Worm (Caenorhabditis elegans) whole organism, young adult: ENCODE results near the gene F14B8.5.
A peak's percentile ranks its signal among the peaks of the same experiment; 100 is the strongest.

Experiments
- C17E4.6 ChIP-seq: fragments of 200-800 bp; sonication (Bioruptor generic); IDR thresholded peaks from 2 replicates; pipeline ENCODE4 v1.3.6; 2022; ENCODE audit warnings: missing genetic modification reagents, missing genetic modification characterization, missing compliant biosample characterization
- D2030.7 ChIP-seq: fragments of 200-800 bp; sonication (Bioruptor generic); IDR thresholded peaks from 2 replicates; pipeline ENCODE4 v1.3.6; 2022; ENCODE audit warnings: missing genetic modification reagents, missing genetic modification characterization, missing compliant biosample characterization
- F10E7.11 ChIP-seq: sonication (generic microtip); optimal IDR thresholded peaks from 2 replicates; lab custom pipeline; 2017; ENCODE audit warnings: mild to moderate bottlenecking, missing genetic modification characterization, moderate library complexity, missing compliant biosample characterization
- F23B12.7 ChIP-seq: sonication (generic microtip); optimal IDR thresholded peaks from 2 replicates; lab custom pipeline; 2017; ENCODE audit warnings: missing genetic modification characterization, mild to moderate bottlenecking, missing compliant biosample characterization, antibody characterized with exemption, moderate library complexity; ENCODE audit not compliant: insufficient read depth
- F52B5.7 ChIP-seq: sonication (generic microtip); optimal IDR thresholded peaks from 2 replicates; lab custom pipeline; 2016; ENCODE audit warnings: mild to moderate bottlenecking, missing genetic modification characterization, missing compliant biosample characterization
- K12H6.12 ChIP-seq: fragments of 200-800 bp; sonication (Bioruptor generic); optimal IDR thresholded peaks from 2 replicates; lab custom pipeline; 2018; ENCODE audit warnings: mild to moderate bottlenecking, missing genetic modification characterization, missing compliant biosample characterization
- Y53G8AR.9 ChIP-seq: fragments of 200-800 bp; sonication (Bioruptor generic); conservative IDR thresholded peaks from 2 replicates; pipeline ENCODE4 v1.3.6; 2022; ENCODE audit warnings: missing genetic modification reagents, missing genetic modification characterization, missing compliant biosample characterization
- Y56A3A.18 ChIP-seq: fragments of 200-800 bp; sonication (Bioruptor generic); IDR thresholded peaks from 2 replicates; pipeline ENCODE4 v1.3.6; 2022; ENCODE audit warnings: missing genetic modification reagents, missing genetic modification characterization, missing compliant biosample characterization
- Y67H2A.10 ChIP-seq: fragments of 200-800 bp; sonication (Bioruptor generic); conservative IDR thresholded peaks from 2 replicates; pipeline ENCODE4 v1.3.6; 2022; ENCODE audit warnings: missing genetic modification reagents, missing genetic modification characterization, missing compliant biosample characterization
- Y79H2A.3 ChIP-seq: fragments of 200-800 bp; sonication (Bioruptor generic); conservative IDR thresholded peaks from 2 replicates; pipeline ENCODE4 v1.3.6; 2022; ENCODE audit warnings: missing genetic modification reagents, missing genetic modification characterization, missing compliant biosample characterization
- ama-1 ChIP-seq, 3 experiments: fragments of 150-350 bp in 1 of 3; sonication (generic microtip) in 2 of 3; optimal IDR thresholded peaks; 2 replicates each; lab custom pipeline; 2014 to 2018; ENCODE audit warnings: missing biosample characterization in 2 of 3, missing genetic modification characterization in 2 of 3, missing genetic modification reagents in 2 of 3
- cebp-1 ChIP-seq, 2 experiments: fragments of 200-800 bp in 1 of 2; sonication (Bioruptor generic) in 1 of 2; sonication (generic microtip) in 1 of 2; IDR thresholded peaks in 1 of 2; optimal IDR thresholded peaks in 1 of 2; 2 replicates each; pipeline versions ENCODE4 v1.3.6 to Lab custom; 2017 to 2022; ENCODE audit warnings: missing compliant biosample characterization in 2 of 2, missing genetic modification characterization in 2 of 2, mild to moderate bottlenecking in 1 of 2, missing genetic modification reagents in 1 of 2, moderate library complexity in 1 of 2
- ceh-100 ChIP-seq: fragments of 200-800 bp; sonication (Bioruptor generic); IDR thresholded peaks from 2 replicates; pipeline ENCODE4 v1.3.6; 2022; ENCODE audit warnings: missing genetic modification reagents, missing genetic modification characterization, missing compliant biosample characterization
- ceh-27 ChIP-seq: fragments of 200-800 bp; sonication (Bioruptor generic); optimal IDR thresholded peaks from 2 replicates; lab custom pipeline; 2018; ENCODE audit warnings: mild to moderate bottlenecking, missing genetic modification characterization, moderate library complexity, missing compliant biosample characterization
- ceh-79 ChIP-seq: sonication (generic microtip); optimal IDR thresholded peaks from 2 replicates; lab custom pipeline; 2017; ENCODE audit warnings: mild to moderate bottlenecking, missing genetic modification characterization, missing compliant biosample characterization
- dox-1 ChIP-seq: fragments of 200-800 bp; sonication (Bioruptor generic); IDR thresholded peaks from 2 replicates; pipeline ENCODE4 v1.3.6; 2022; ENCODE audit warnings: missing genetic modification reagents, missing genetic modification characterization, missing compliant biosample characterization
- egl-44 ChIP-seq: fragments of 200-800 bp; sonication (Bioruptor generic); IDR thresholded peaks from 2 replicates; pipeline ENCODE4 v1.3.6; 2022; ENCODE audit warnings: missing genetic modification reagents, missing genetic modification characterization, missing compliant biosample characterization
- egrh-3 ChIP-seq: fragments of 200-800 bp; sonication (Bioruptor generic); IDR thresholded peaks from 2 replicates; pipeline ENCODE4 v1.3.6; 2022; ENCODE audit warnings: missing genetic modification reagents, missing genetic modification characterization, missing compliant biosample characterization
- ekl-4 ChIP-seq: fragments of 200-800 bp; sonication (Bioruptor generic); IDR thresholded peaks from 2 replicates; pipeline ENCODE4 v1.3.6; 2022; ENCODE audit warnings: missing genetic modification reagents, missing genetic modification characterization, missing compliant biosample characterization
- ets-4 ChIP-seq: fragments of 200-800 bp; sonication (Bioruptor generic); optimal IDR thresholded peaks from 2 replicates; lab custom pipeline; 2018; ENCODE audit warnings: mild to moderate bottlenecking, missing genetic modification characterization, missing compliant biosample characterization
- hmg-1.2 ChIP-seq: fragments of 200-800 bp; sonication (Bioruptor generic); IDR thresholded peaks from 2 replicates; pipeline ENCODE4 v1.3.6; 2022; ENCODE audit warnings: missing genetic modification reagents, missing genetic modification characterization, missing compliant biosample characterization
- hmg-20 ChIP-seq: fragments of 200-800 bp; sonication (Bioruptor generic); IDR thresholded peaks from 2 replicates; pipeline ENCODE4 v1.3.6; 2022; ENCODE audit warnings: missing genetic modification reagents, missing genetic modification characterization, missing compliant biosample characterization
- let-526 ChIP-seq: fragments of 200-800 bp; sonication (Bioruptor generic); IDR thresholded peaks from 2 replicates; pipeline ENCODE4 v1.3.6; 2022; ENCODE audit warnings: missing genetic modification reagents, missing genetic modification characterization, missing compliant biosample characterization
- let-607 ChIP-seq, 2 experiments: fragments of 200-800 bp in 1 of 2; sonication (Bioruptor generic) in 1 of 2; sonication (generic microtip) in 1 of 2; optimal IDR thresholded peaks; 2 replicates each; lab custom pipeline; 2016 to 2018; ENCODE audit warnings: mild to moderate bottlenecking in 2 of 2, missing compliant biosample characterization in 2 of 2, missing genetic modification characterization in 2 of 2, moderate library complexity in 2 of 2, missing genotype in 1 of 2
- lin-40 ChIP-seq: sonication (generic microtip); optimal IDR thresholded peaks from 2 replicates; lab custom pipeline; 2016; ENCODE audit warnings: missing genetic modification characterization, mild to moderate bottlenecking, missing compliant biosample characterization, missing genotype, missing genetic modification reagents
- lsl-1 ChIP-seq: fragments of 200-800 bp; sonication (Bioruptor generic); optimal IDR thresholded peaks from 2 replicates; lab custom pipeline; 2018; ENCODE audit warnings: mild to moderate bottlenecking, missing genetic modification characterization, moderate library complexity, missing compliant biosample characterization
- mxl-1 ChIP-seq: sonication (generic microtip); optimal IDR thresholded peaks from 2 replicates; lab custom pipeline; 2016; ENCODE audit warnings: missing genetic modification characterization, missing compliant biosample characterization
- nhr-90 ChIP-seq: sonication (generic microtip); optimal IDR thresholded peaks from 2 replicates; lab custom pipeline; 2016; ENCODE audit warnings: missing genotype, mild to moderate bottlenecking, missing genetic modification characterization, missing compliant biosample characterization
- pbrm-1 ChIP-seq: fragments of 200-800 bp; sonication (Bioruptor generic); IDR thresholded peaks from 2 replicates; pipeline ENCODE4 v1.3.6; 2022; ENCODE audit warnings: missing genetic modification reagents, missing genetic modification characterization, missing compliant biosample characterization
- rcor-1 ChIP-seq: fragments of 200-800 bp; sonication (Bioruptor generic); IDR thresholded peaks from 2 replicates; pipeline ENCODE4 v1.3.6; 2022; ENCODE audit warnings: missing genetic modification reagents, missing genetic modification characterization, missing compliant biosample characterization
- repo-1 ChIP-seq: sonication (generic microtip); optimal IDR thresholded peaks from 2 replicates; lab custom pipeline; 2017; ENCODE audit warnings: mild to moderate bottlenecking, missing genetic modification characterization, missing compliant biosample characterization
- rpc-1 ChIP-seq, 2 experiments: fragments of 150-350 bp in 1 of 2; sonication (generic microtip) in 1 of 2; optimal IDR thresholded peaks; 2 replicates each; lab custom pipeline; 2014 to 2018; ENCODE audit warnings: missing biosample characterization in 1 of 2, missing genetic modification characterization in 1 of 2, missing genetic modification reagents in 1 of 2, missing genotype in 1 of 2
- snpc-1.1 ChIP-seq: sonication (generic microtip); optimal IDR thresholded peaks from 2 replicates; lab custom pipeline; 2017; ENCODE audit warnings: missing genetic modification characterization, mild to moderate bottlenecking, missing compliant biosample characterization, antibody characterized with exemption, moderate library complexity, missing genotype, missing genetic modification reagents; ENCODE audit not compliant: insufficient read depth
- somi-1 ChIP-seq: fragments of 200-800 bp; sonication (Bioruptor generic); optimal IDR thresholded peaks from 2 replicates; lab custom pipeline; 2018; ENCODE audit warnings: mild to moderate bottlenecking, missing genetic modification characterization, missing compliant biosample characterization
- tbx-9 ChIP-seq: sonication (generic microtip); optimal IDR thresholded peaks from 2 replicates; lab custom pipeline; 2016; ENCODE audit warnings: borderline replicate concordance, missing genetic modification characterization, inconsistent platforms, missing compliant biosample characterization
- zim-3 ChIP-seq: sonication (generic microtip); optimal IDR thresholded peaks from 2 replicates; lab custom pipeline; 2017; ENCODE audit warnings: mild to moderate bottlenecking, missing genetic modification characterization, moderate library complexity, missing compliant biosample characterization
- ztf-18 ChIP-seq: sonication (generic microtip); optimal IDR thresholded peaks from 2 replicates; lab custom pipeline; 2016; ENCODE audit warnings: missing genotype, mild to moderate bottlenecking, missing genetic modification characterization, missing compliant biosample characterization
- ztf-25 ChIP-seq: fragments of 200-800 bp; sonication (Bioruptor generic); IDR thresholded peaks from 2 replicates; pipeline ENCODE4 v1.3.6; 2022; ENCODE audit warnings: missing genetic modification reagents, missing genetic modification characterization, missing compliant biosample characterization

Gene F14B8.5

ce11 chrX:6902958-6903357 is 25.5 kb downstream of the F14B8.5 start (continued):
- TF ChIP-seq repo-1 (tag; lab: Kevin White, UChicago) (peak; percentile 35), dox-1 (GFP tag; lab: Robert Waterston, UW) (peak; percentile 88), nhr-90 (tag; lab: Kevin White, UChicago) (peak; percentile 82), egrh-3 (GFP tag; lab: Robert Waterston, UW) (peak; percentile 32), F10E7.11 (tag; lab: Kevin White, UChicago) (no peak), F23B12.7 (peak; percentile 70), mxl-1 (peak; percentile 72), ets-4 (GFP tag; lab: Kevin White, UChicago) (no peak), hmg-20 (GFP tag; lab: Robert Waterston, UW) (peak; percentile 56; the same call in 1 of the 2 replicates), tbx-9 (no peak), egl-44 (GFP tag; lab: Robert Waterston, UW) (0 out of 2 replicates have a peak, but pooled peaks have one; percentile 72), D2030.7 (peak; percentile 69), somi-1 (GFP tag; lab: Kevin White, UChicago) (peak; percentile 47), rcor-1 (GFP tag; lab: Robert Waterston, UW) (peak; percentile 50; the same call in 1 of the 2 replicates), C17E4.6 (GFP tag; lab: Robert Waterston, UW) (no peak), K12H6.12 (tag; lab: Kevin White, UChicago) (peak; percentile 43), rpc-1 (optimal IDR thresholded peaks at IDR 0.05; lab: Kevin White, UChicago) (peak; percentile 85), rpc-1 (tag; optimal IDR thresholded peaks at IDR 0.05; lab: Kevin White, UChicago) (peak; percentile 89), snpc-1.1 (tag; lab: Kevin White, UChicago) (peak; percentile 1), ceh-100 (peak; percentile 59), ztf-18 (tag; lab: Kevin White, UChicago) (no peak), ekl-4 (peak; percentile 65; the same call in 1 of the 2 replicates), ceh-79 (tag; lab: Kevin White, UChicago) (peak; percentile 57), F52B5.7 (tag; lab: Kevin White, UChicago) (peak; percentile 64), ztf-25 (GFP tag; lab: Robert Waterston, UW) (0 out of 2 replicates have a peak, but pooled peaks have one; percentile 67), Y67H2A.10 (no peak), zim-3 (peak; percentile 86), let-526 (no peak), cebp-1 (GFP tag; IDR thresholded peaks at IDR 0.05; lab: Robert Waterston, UW) (no peak), cebp-1 (tag; optimal IDR thresholded peaks at IDR 0.05; lab: Kevin White, UChicago) (no peak)

- TF ChIP-seq ceh-27 (GFP tag; lab: Kevin White, UChicago) (no peak), lin-40 (tag; lab: Kevin White, UChicago) (no peak), ama-1 (optimal IDR thresholded peaks at IDR 0.05; lab: Kevin White, UChicago) (no peak), ama-1 (GFP tag; optimal IDR thresholded peaks at IDR 0.05; lab: Kevin White, UChicago) (no peak), hmg-1.2 (GFP tag; lab: Robert Waterston, UW) (no peak), Y53G8AR.9 (GFP tag; lab: Robert Waterston, UW) (no peak), let-607 (tag; optimal IDR thresholded peaks at IDR 0.05; lab: Kevin White, UChicago) (no peak), Y56A3A.18 (GFP tag; lab: Robert Waterston, UW) (no peak), let-526 (no peak), lsl-1 (GFP tag; lab: Kevin White, UChicago) (no peak), ztf-25 (GFP tag; lab: Robert Waterston, UW) (no peak), Y79H2A.3 (GFP tag; lab: Robert Waterston, UW) (no peak), pbrm-1 (no peak), somi-1 (GFP tag; lab: Kevin White, UChicago) (no peak), F10E7.11 (tag; lab: Kevin White, UChicago) (no peak)
These were observed 27.4 kb downstream of the F14B8.5 start, which contains the start of gene pes-23 for ce11 chrX:6901078-6901477. TSS of gene pes-23 (plus strand) at chrX:6901378.
